Worm (Caenorhabditis elegans) whole organism, L1 larva: Measurements from ENCODE around the gene orc-2.

Source experiments
- C04F5.9 ChIP-seq: sonication (generic microtip); optimal IDR thresholded peaks from 2 replicates; lab custom pipeline; 2016; ENCODE audit warnings: missing genetic modification characterization, missing compliant biosample characterization
- C34B4.2 ChIP-seq: sonication (generic microtip); optimal IDR thresholded peaks from 2 replicates; lab custom pipeline; 2017; ENCODE audit warnings: mild to moderate bottlenecking, missing genetic modification characterization, missing compliant biosample characterization
- F16B12.6 ChIP-seq: fragments of 150-350 bp; optimal IDR thresholded peaks from 2 replicates; lab custom pipeline; 2014; ENCODE audit warnings: missing biosample characterization, missing genetic modification characterization
- aha-1 ChIP-seq: fragments of 150-350 bp; optimal IDR thresholded peaks from 2 replicates; lab custom pipeline; 2014; ENCODE audit warnings: missing biosample characterization, missing genetic modification characterization
- ceh-63 ChIP-seq: fragments of 200-800 bp; sonication (Bioruptor generic); optimal IDR thresholded peaks from 2 replicates; lab custom pipeline; 2018; ENCODE audit warnings: mild to moderate bottlenecking, missing genetic modification characterization, missing compliant biosample characterization
- ceh-8 ChIP-seq: fragments of 200-800 bp; sonication (Bioruptor generic); optimal IDR thresholded peaks from 2 replicates; lab custom pipeline; 2018; ENCODE audit warnings: mild to moderate bottlenecking, missing genetic modification characterization, moderate library complexity, missing compliant biosample characterization
- ceh-82 ChIP-seq, 3 experiments: fragments of 150-350 bp in 1 of 3; sonication (generic microtip) in 2 of 3; optimal IDR thresholded peaks; 2 replicates each; lab custom pipeline; 2014 to 2017; ENCODE audit warnings: missing biosample characterization in 3 of 3, missing genetic modification characterization in 3 of 3
- ceh-88 ChIP-seq: fragments of 200-800 bp; sonication (Bioruptor generic); IDR thresholded peaks from 2 replicates; pipeline ENCODE4 v1.3.6; 2022; ENCODE audit warnings: missing genetic modification characterization, missing compliant biosample characterization
- ces-1 ChIP-seq: fragments of 150-350 bp; optimal IDR thresholded peaks from 2 replicates; lab custom pipeline; 2014; ENCODE audit warnings: missing biosample characterization, missing genetic modification reagents, missing genetic modification characterization
- dpl-1 ChIP-seq, 3 experiments: fragments of 150-350 bp in 2 of 3; sonication (generic microtip) in 1 of 3; optimal IDR thresholded peaks; 2 replicates each; lab custom pipeline; 2014 to 2017; ENCODE audit warnings: missing biosample characterization in 3 of 3, missing genetic modification characterization in 3 of 3, missing genetic modification reagents in 3 of 3
- dsc-1 ChIP-seq: sonication (generic microtip); optimal IDR thresholded peaks from 2 replicates; lab custom pipeline; 2016; ENCODE audit warnings: mild to moderate bottlenecking, missing genetic modification characterization, missing compliant biosample characterization
- efl-1 ChIP-seq, 4 experiments: fragments of 150-350 bp; optimal IDR thresholded peaks in 3 of 4; peaks in 1 of 4; 1 replicate in 1 of 4; 2 replicates in 3 of 4; lab custom pipeline; 2014; ENCODE audit warnings: missing biosample characterization in 2 of 4, missing genetic modification characterization in 2 of 4, missing genetic modification reagents in 2 of 4
- egl-13 ChIP-seq: sonication (generic microtip); optimal IDR thresholded peaks from 2 replicates; lab custom pipeline; 2016; ENCODE audit warnings: missing genotype, missing genetic modification reagents, missing genetic modification characterization, missing compliant biosample characterization
- fkh-10 ChIP-seq: sonication (generic microtip); optimal IDR thresholded peaks from 2 replicates; lab custom pipeline; 2017; ENCODE audit warnings: missing biosample characterization, missing genetic modification reagents, missing genetic modification characterization
- fkh-4 ChIP-seq: sonication (generic microtip); optimal IDR thresholded peaks from 2 replicates; lab custom pipeline; 2016; ENCODE audit warnings: missing compliant biosample characterization, missing genetic modification characterization, borderline replicate concordance
- fkh-8 ChIP-seq: sonication (generic microtip); optimal IDR thresholded peaks from 2 replicates; lab custom pipeline; 2016; ENCODE audit warnings: mild to moderate bottlenecking, missing genetic modification characterization, missing compliant biosample characterization
- fos-1 ChIP-seq: fragments of 150-350 bp; optimal IDR thresholded peaks from 2 replicates; lab custom pipeline; 2014; ENCODE audit warnings: missing biosample characterization, missing genetic modification characterization
- grh-1 ChIP-seq: fragments of 200-800 bp; sonication (Bioruptor generic); IDR thresholded peaks from 2 replicates; pipeline ENCODE4 v1.3.6; 2022; ENCODE audit warnings: missing genetic modification reagents, missing genetic modification characterization, missing compliant biosample characterization
- hlh-4 ChIP-seq: sonication (generic microtip); optimal IDR thresholded peaks from 2 replicates; lab custom pipeline; 2016; ENCODE audit warnings: mild to moderate bottlenecking, missing genetic modification characterization, missing compliant biosample characterization
- irx-1 ChIP-seq: sonication (generic microtip); optimal IDR thresholded peaks from 2 replicates; lab custom pipeline; 2016; ENCODE audit warnings: missing genetic modification characterization, missing compliant biosample characterization
- isw-1 ChIP-seq: fragments of 200-800 bp; sonication (Bioruptor generic); IDR thresholded peaks from 2 replicates; pipeline ENCODE4 v1.3.6; 2022; ENCODE audit warnings: missing genetic modification characterization, missing compliant biosample characterization
- lin-13 ChIP-seq: fragments of 150-350 bp; optimal IDR thresholded peaks from 2 replicates; lab custom pipeline; 2014; ENCODE audit warnings: missing biosample characterization, missing genetic modification reagents, missing genetic modification characterization
- lin-35 ChIP-seq, 2 experiments: fragments of 150-350 bp; optimal IDR thresholded peaks; 2 replicates each; lab custom pipeline; 2014; ENCODE audit warnings: missing biosample characterization in 2 of 2, missing genetic modification characterization in 2 of 2, missing genetic modification reagents in 2 of 2
- lin-39 ChIP-seq: fragments of 150-350 bp; optimal IDR thresholded peaks from 2 replicates; lab custom pipeline; 2014; ENCODE audit warnings: missing biosample characterization, missing genetic modification reagents, missing genetic modification characterization
- lir-3 ChIP-seq: sonication (generic microtip); optimal IDR thresholded peaks from 2 replicates; lab custom pipeline; 2016; ENCODE audit warnings: mild to moderate bottlenecking, missing genetic modification characterization, moderate library complexity, missing compliant biosample characterization; ENCODE audit not compliant: poor library complexity
- mdl-1 ChIP-seq, 2 experiments: fragments of 150-350 bp; optimal IDR thresholded peaks; 2 replicates each; lab custom pipeline; 2014 to 2017; ENCODE audit warnings: missing biosample characterization in 2 of 2, missing genetic modification characterization in 2 of 2, inconsistent platforms in 1 of 2
- mef-2 ChIP-seq: fragments of 150-350 bp; optimal IDR thresholded peaks from 2 replicates; lab custom pipeline; 2014; ENCODE audit warnings: missing biosample characterization, missing genetic modification characterization
- mep-1 ChIP-seq: fragments of 150-350 bp; optimal IDR thresholded peaks from 2 replicates; lab custom pipeline; 2014; ENCODE audit warnings: missing biosample characterization, missing genetic modification characterization
- nhr-11 ChIP-seq: fragments of 150-350 bp; optimal IDR thresholded peaks from 2 replicates; lab custom pipeline; 2014; ENCODE audit warnings: missing biosample characterization, missing genetic modification characterization
- nhr-12 ChIP-seq: sonication (generic microtip); optimal IDR thresholded peaks from 2 replicates; lab custom pipeline; 2017; ENCODE audit warnings: missing biosample characterization, missing genetic modification characterization
- nhr-20 ChIP-seq: sonication (generic microtip); optimal IDR thresholded peaks from 2 replicates; lab custom pipeline; 2016; ENCODE audit warnings: mild to moderate bottlenecking, missing genetic modification characterization, missing compliant biosample characterization
- nhr-76 ChIP-seq: sonication (generic microtip); optimal IDR thresholded peaks from 2 replicates; lab custom pipeline; 2017; ENCODE audit warnings: missing biosample characterization, missing genetic modification characterization
- nhr-77 ChIP-seq: fragments of 150-350 bp; optimal IDR thresholded peaks from 2 replicates; lab custom pipeline; 2014; ENCODE audit warnings: missing biosample characterization, missing genetic modification characterization
- nhr-85 ChIP-seq: sonication (generic microtip); peaks from one replicate; lab custom pipeline; 2016; ENCODE audit warnings: missing genetic modification characterization, inconsistent platforms, missing compliant biosample characterization
- nhr-90 ChIP-seq: sonication (generic microtip); optimal IDR thresholded peaks from 2 replicates; lab custom pipeline; 2016; ENCODE audit warnings: mild to moderate bottlenecking, missing genetic modification characterization, missing compliant biosample characterization; ENCODE audit not compliant: poor library complexity
- pag-3 ChIP-seq: sonication (generic microtip); optimal IDR thresholded peaks from 2 replicates; lab custom pipeline; 2017; ENCODE audit warnings: missing genetic modification characterization, mild to moderate bottlenecking, missing compliant biosample characterization, antibody characterized with exemption, borderline replicate concordance; ENCODE audit not compliant: insufficient read depth
- pax-3 ChIP-seq: fragments of 200-800 bp; sonication (Bioruptor generic); optimal IDR thresholded peaks from 2 replicates; lab custom pipeline; 2018; ENCODE audit warnings: mild to moderate bottlenecking, missing genetic modification characterization, moderate library complexity, missing compliant biosample characterization
- pqm-1 ChIP-seq: sonication (generic microtip); optimal IDR thresholded peaks from 3 replicates; lab custom pipeline; 2017; ENCODE audit warnings: missing biosample characterization, missing genetic modification characterization
- rnt-1 ChIP-seq: sonication (generic microtip); optimal IDR thresholded peaks from 2 replicates; lab custom pipeline; 2016; ENCODE audit warnings: mild to moderate bottlenecking, missing genetic modification characterization, moderate library complexity, missing compliant biosample characterization
- skn-1 ChIP-seq: fragments of 150-350 bp; optimal IDR thresholded peaks from 2 replicates; lab custom pipeline; 2014; ENCODE audit warnings: missing biosample characterization, missing genetic modification characterization
- snpc-4 ChIP-seq: fragments of 150-350 bp; optimal IDR thresholded peaks from 2 replicates; lab custom pipeline; 2014; ENCODE audit warnings: missing biosample characterization, missing genetic modification characterization
- swsn-7 ChIP-seq: sonication (generic microtip); optimal IDR thresholded peaks from 2 replicates; lab custom pipeline; 2016; ENCODE audit warnings: missing genetic modification characterization, missing compliant biosample characterization
- tlp-1 ChIP-seq: fragments of 150-350 bp; optimal IDR thresholded peaks from 2 replicates; lab custom pipeline; 2014; ENCODE audit warnings: missing biosample characterization, missing genetic modification characterization
- unc-30 ChIP-seq: sonication (generic microtip); optimal IDR thresholded peaks from 2 replicates; lab custom pipeline; 2017; ENCODE audit warnings: missing biosample characterization, missing genetic modification characterization
- unc-86 ChIP-seq: sonication (generic microtip); optimal IDR thresholded peaks from 2 replicates; lab custom pipeline; 2016; ENCODE audit warnings: missing genetic modification characterization, missing compliant biosample characterization
- zag-1 ChIP-seq: fragments of 150-350 bp; optimal IDR thresholded peaks from 2 replicates; lab custom pipeline; 2014; ENCODE audit warnings: missing biosample characterization, missing genetic modification characterization
- ztf-4 ChIP-seq: fragments of 150-350 bp; optimal IDR thresholded peaks from 2 replicates; lab custom pipeline; 2014; ENCODE audit warnings: missing biosample characterization, missing genetic modification characterization

Gene orc-2

ce11 chrII:10851110-10851509, 22.6 kb upstream of the orc-2 start (continued):
- TF ChIP-seq tlp-1 (tag; lab: Kevin White, UChicago) = no peak
- peak; percentile 51 for TF ChIP-seq snpc-4 (tag; lab: Kevin White, UChicago)
- no peak for TF ChIP-seq pag-3
- TF ChIP-seq dsc-1 (tag; lab: Kevin White, UChicago) = peak; percentile 24
- peak; percentile 35 to 61 (median 55) for TF ChIP-seq dpl-1 (GFP tag; optimal IDR thresholded peaks at IDR 0.05; lab: Kevin White, UChicago)
- peak; percentile 78 for TF ChIP-seq lin-13 (GFP tag; lab: Kevin White, UChicago)
- TF ChIP-seq fkh-10 (GFP tag; lab: Kevin White, UChicago) = no peak
- TF ChIP-seq isw-1 (GFP tag; lab: Robert Waterston, UW) = peak; percentile 24
- peak; percentile 61 for TF ChIP-seq fkh-8
- TF ChIP-seq nhr-77 (tag; lab: Kevin White, UChicago) = peak; percentile 22
- no peak for TF ChIP-seq zag-1 (tag; lab: Kevin White, UChicago)
- TF ChIP-seq ces-1 (GFP tag; lab: Kevin White, UChicago) = no peak
- TF ChIP-seq ceh-88 (GFP tag; lab: Robert Waterston, UW) = peak; percentile 55
- TF ChIP-seq rnt-1 (tag; lab: Kevin White, UChicago) = peak; percentile 56
- peak; percentile 51 for TF ChIP-seq lir-3
- no peak for TF ChIP-seq grh-1 (GFP tag; lab: Robert Waterston, UW)
- no peak for TF ChIP-seq nhr-76 (tag; lab: Kevin White, UChicago)
- TF ChIP-seq egl-13 = peak; percentile 59
- peak; percentile 76 for TF ChIP-seq C04F5.9 (tag; lab: Kevin White, UChicago)
- peak in 2 of 3 experiments; percentile 0 to 62 for TF ChIP-seq ceh-82 (tag; optimal IDR thresholded peaks at IDR 0.05; lab: Kevin White, UChicago)
- TF ChIP-seq unc-30 (tag; lab: Kevin White, UChicago) = no peak
- peak; percentile 84 for TF ChIP-seq nhr-20 (tag; lab: Kevin White, UChicago)
- TF ChIP-seq swsn-7 (tag; lab: Kevin White, UChicago) = peak; percentile 68
- peak; percentile 63 for TF ChIP-seq skn-1 (tag; lab: Kevin White, UChicago)
- TF ChIP-seq efl-1 (optimal IDR thresholded peaks at IDR 0.05; lab: Kevin White, UChicago) = peak; percentile 65 to 67
- peak; percentile 56 to 95 for TF ChIP-seq efl-1 (GFP tag; optimal IDR thresholded peaks at IDR 0.05 in 1 of 2; lab: Kevin White, UChicago)
- peak; percentile 60 for TF ChIP-seq unc-86 (tag; lab: Kevin White, UChicago)
- no peak for TF ChIP-seq ceh-8
- TF ChIP-seq ztf-4 (tag; lab: Kevin White, UChicago) = peak; percentile 69
- TF ChIP-seq nhr-11 (tag; lab: Kevin White, UChicago) = no peak
- no peak for TF ChIP-seq fos-1 (tag; lab: Kevin White, UChicago)
- no peak for TF ChIP-seq fkh-4
- peak; percentile 29 for TF ChIP-seq pax-3
- no peak for TF ChIP-seq ceh-63 (GFP tag; lab: Kevin White, UChicago)
- TF ChIP-seq lin-39 (tag; lab: Kevin White, UChicago) = no peak
- peak; percentile 97 for TF ChIP-seq nhr-85 (tag; lab: Kevin White, UChicago)
- peak; percentile 89 for TF ChIP-seq mep-1
- no peak for TF ChIP-seq F16B12.6 (tag; lab: Kevin White, UChicago)
- TF ChIP-seq lin-35 (GFP tag; optimal IDR thresholded peaks at IDR 0.05; lab: Kevin White, UChicago) = peak; percentile 68 to 80
- TF ChIP-seq mdl-1 (tag; optimal IDR thresholded peaks at IDR 0.05; lab: Kevin White, UChicago) = peak in 1 of 2 experiments; percentile 69
- peak; percentile 62 for TF ChIP-seq aha-1 (tag; lab: Kevin White, UChicago)
- no peak for TF ChIP-seq C34B4.2 (tag; lab: Kevin White, UChicago)
- peak; percentile 61 for TF ChIP-seq irx-1
- peak; percentile 82 for TF ChIP-seq nhr-90 (tag; lab: Kevin White, UChicago)

DNA sequence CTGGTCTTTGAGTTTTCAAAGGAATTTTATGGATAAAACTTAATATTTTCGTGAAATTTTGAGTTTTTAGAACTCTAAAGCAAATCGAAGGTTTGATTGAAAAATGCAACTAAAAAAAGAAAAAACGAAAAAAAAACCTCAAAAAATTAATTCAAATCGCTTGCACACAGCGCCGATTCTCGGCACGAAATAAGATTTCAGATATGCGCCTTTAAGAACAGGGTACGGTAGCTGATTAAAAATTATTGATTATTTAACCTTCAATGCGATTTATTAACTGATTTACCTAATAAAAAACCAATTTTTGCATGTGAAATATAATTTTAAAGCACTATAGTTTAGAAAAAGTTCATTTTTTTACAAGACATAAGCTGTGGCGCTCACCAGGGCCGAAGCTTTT, 20.9 kb upstream of the orc-2 start:
- TF ChIP-seq nhr-85 (tag; lab: Kevin White, UChicago) (no peak), hlh-4 (no peak), ces-1 (GFP tag; lab: Kevin White, UChicago) (no peak), mef-2 (tag; lab: Kevin White, UChicago) (no peak), pqm-1 (tag; lab: Kevin White, UChicago) (no peak), nhr-12 (tag; lab: Kevin White, UChicago) (no peak), lin-39 (tag; lab: Kevin White, UChicago) (no peak), zag-1 (tag; lab: Kevin White, UChicago) (no peak), lin-13 (GFP tag; lab: Kevin White, UChicago) (no peak)
